Fruit fly (Drosophila melanogaster) whole organism, prepupa: ENCODE results near the gene Grip71.

Experiments used
- CG8119 ChIP-seq: fragments of 200-800 bp; sonication (Bioruptor generic); IDR thresholded peaks from 3 replicates; pipeline ENCODE4 v1.3.6; 2022; ENCODE audit warnings: missing biosample characterization, missing genetic modification characterization
- Eip78C ChIP-seq: fragments of 200-800 bp; sonication (Bioruptor generic); peaks from one replicate; lab custom pipeline; 2016; ENCODE audit warnings: missing biosample characterization, missing genetic modification characterization
- dsx ChIP-seq: fragments of 200-800 bp; optimal IDR thresholded peaks from 3 replicates; lab custom pipeline; 2019; ENCODE audit warnings: missing biosample characterization, mild to moderate bottlenecking, missing genetic modification characterization, moderate library complexity; ENCODE audit not compliant: poor library complexity, severe bottlenecking
- vri ChIP-seq: fragments of 200-800 bp; sonication (Bioruptor generic); optimal IDR thresholded peaks from 3 replicates; lab custom pipeline; 2016; ENCODE audit warnings: missing biosample characterization, mild to moderate bottlenecking, missing genetic modification characterization

dm6 chr2L:18724842-18725241 lies 16.2 kb downstream of the Grip71 start:
- TF ChIP-seq dsx (GFP tag; lab: Kevin White, UChicago) = no peak
- TF ChIP-seq Eip78C (GFP tag; lab: Kevin White, UChicago) = peak; percentile 79
- no peak for TF ChIP-seq vri (GFP tag; lab: Kevin White, UChicago)
- TF ChIP-seq CG8119 (GFP tag; lab: Robert Waterston, UW) = peak; percentile 74
